Fruit fly (Drosophila melanogaster) S2 (cell line): ENCODE measurements around the gene pn.

Experiments used
- CG8478 ChIP-seq: fragments of >200 bp; optimal IDR thresholded peaks from 2 replicates; lab custom pipeline; 2018
- CTCF ChIP-seq, 2 experiments: fragments of >200 bp; optimal IDR thresholded peaks; 2 replicates each; lab custom pipeline; 2018

DNA sequence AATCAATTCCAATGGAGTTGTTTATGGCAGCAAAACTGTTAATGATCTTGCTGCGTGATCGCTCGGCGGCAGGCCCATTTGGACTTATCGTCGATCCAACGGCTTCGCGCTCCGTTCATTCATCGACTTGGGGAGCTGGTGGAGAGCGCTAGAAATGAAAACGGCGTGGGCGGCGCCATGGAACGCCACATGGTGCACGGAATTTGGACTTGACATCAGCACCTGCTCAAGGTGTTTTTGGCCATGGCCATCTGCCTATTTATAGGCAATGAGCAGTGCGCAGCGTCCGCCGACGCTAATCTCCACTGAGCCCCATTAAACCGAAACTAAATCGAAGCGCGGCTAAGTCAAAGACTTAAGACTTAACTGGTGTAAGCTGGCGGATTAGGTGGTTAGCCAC, 37.4 kb downstream of the pn start:
- TF ChIP-seq CTCF (optimal IDR thresholded peaks at IDR 0.05; lab: Kevin White, UChicago) (no peak), CG8478 (lab: Kevin White, UChicago) (no peak)
